Worm (Caenorhabditis elegans): Measurements from ENCODE around the gene F22B7.9.
A peak's percentile ranks its signal among the peaks of the same experiment; 100 is the strongest.

Gene F22B7.9

ce11 chrIII:8668717-8669116 lies 15.0 kb upstream of the F22B7.9 start:
- TF ChIP-seq lin-32 (GFP tag; optimal IDR thresholded peaks at IDR 0.05) (no peak), hlh-1 (tag; optimal IDR thresholded peaks at IDR 0.05) (peak; percentile 4), bed-3 (GFP tag; optimal IDR thresholded peaks at IDR 0.05) (no peak), zip-8 (tag; optimal IDR thresholded peaks at IDR 0.05) (no peak), ceh-39 (tag; optimal IDR thresholded peaks at IDR 0.05) (no peak), M03D4.4 (tag; optimal IDR thresholded peaks at IDR 0.05) (no peak), pha-4 (tag; optimal IDR thresholded peaks at IDR 0.05) (no peak), lsy-2 (tag; optimal IDR thresholded peaks at IDR 0.05) (no peak), ces-1 (GFP tag; optimal IDR thresholded peaks at IDR 0.05) (no peak), unc-62 (GFP tag; optimal IDR thresholded peaks at IDR 0.05) (peak; percentile 63), cnd-1 (tag; optimal IDR thresholded peaks at IDR 0.05) (no peak)

- no peak for TF ChIP-seq lin-13 (tag; optimal IDR thresholded peaks at IDR 0.05)
- no peak for TF ChIP-seq drap-1 (GFP tag; optimal IDR thresholded peaks at IDR 0.05)
These were observed 13.7 kb upstream of the F22B7.9 start, which contains the start of gene dpy-19 for ce11 chrIII:8667382-8667781. dpy-19 (minus strand) TSS chrIII:8667482.

- TF ChIP-seq ham-2 (GFP tag; optimal IDR thresholded peaks at IDR 0.05) (no peak), nhr-237 (tag; optimal IDR thresholded peaks at IDR 0.05) (no peak), cnd-1 (tag; optimal IDR thresholded peaks at IDR 0.05) (no peak), tbx-8 (GFP tag; optimal IDR thresholded peaks at IDR 0.05) (no peak), snpc-4 (tag; optimal IDR thresholded peaks at IDR 0.05) (no peak), mep-1 (tag; optimal IDR thresholded peaks at IDR 0.05) (no peak)
These were observed 11.2 kb upstream of the F22B7.9 start, which contains the start of gene F22B7.1 for ce11 chrIII:8664897-8665388. F22B7.1 (plus strand) TSS chrIII:8665338.

- TF ChIP-seq zip-8 (tag; optimal IDR thresholded peaks at IDR 0.05), result no peak
- TF ChIP-seq unc-39 (tag; optimal IDR thresholded peaks at IDR 0.05), result no peak
- no peak for TF ChIP-seq ceh-39 (tag; optimal IDR thresholded peaks at IDR 0.05)
- no peak for TF ChIP-seq pha-4 (tag; optimal IDR thresholded peaks at IDR 0.05)
- no peak for TF ChIP-seq snpc-4 (tag; optimal IDR thresholded peaks at IDR 0.05)
- no peak for TF ChIP-seq mep-1 (tag; optimal IDR thresholded peaks at IDR 0.05)
These were observed 9.4 kb upstream of the F22B7.9 start for ce11 chrIII:8663143-8663542.

- TF ChIP-seq unc-120 (tag; optimal IDR thresholded peaks at IDR 0.05; ENCODE audit: poor library complexity, severe bottlenecking), result peak; percentile 59
- no peak for TF ChIP-seq nhr-2 (tag; optimal IDR thresholded peaks at IDR 0.05)
- TF ChIP-seq sem-2 (GFP tag; optimal IDR thresholded peaks at IDR 0.05), result no peak
- no peak for TF ChIP-seq ceh-39 (tag; optimal IDR thresholded peaks at IDR 0.05)
- peak; percentile 97 for TF ChIP-seq unc-62 (GFP tag; optimal IDR thresholded peaks at IDR 0.05)
- peak; percentile 21 for TF ChIP-seq elt-3 (tag; optimal IDR thresholded peaks at IDR 0.05)
- peak; percentile 46 for TF ChIP-seq mep-1 (tag; optimal IDR thresholded peaks at IDR 0.05)
- no peak for TF ChIP-seq ceh-43 (GFP tag; optimal IDR thresholded peaks at IDR 0.05)
- no peak for TF ChIP-seq nhr-12 (tag; optimal IDR thresholded peaks at IDR 0.05)
- peak; percentile 38 for TF ChIP-seq hlh-1 (tag; optimal IDR thresholded peaks at IDR 0.05)
- TF ChIP-seq blmp-1 (tag; optimal IDR thresholded peaks at IDR 0.05), result no peak
- peak; percentile 48 for TF ChIP-seq ces-1 (GFP tag; optimal IDR thresholded peaks at IDR 0.05)
- no peak for TF ChIP-seq snpc-4 (tag; optimal IDR thresholded peaks at IDR 0.05)
- no peak for TF ChIP-seq pha-4 (tag; optimal IDR thresholded peaks at IDR 0.05)
- TF ChIP-seq tbx-8 (GFP tag; optimal IDR thresholded peaks at IDR 0.05), result no peak
- no peak for TF ChIP-seq bed-3 (GFP tag; optimal IDR thresholded peaks at IDR 0.05)
- TF ChIP-seq nhr-237 (tag; optimal IDR thresholded peaks at IDR 0.05), result peak; percentile 43
- no peak for TF ChIP-seq ham-2 (GFP tag; optimal IDR thresholded peaks at IDR 0.05)
- TF ChIP-seq flh-1 (GFP tag; optimal IDR thresholded peaks at IDR 0.05), result no peak
- TF ChIP-seq mab-5 (tag; optimal IDR thresholded peaks at IDR 0.05), result no peak
- no peak for TF ChIP-seq sptf-1 (tag; optimal IDR thresholded peaks at IDR 0.05)
These were observed 4.6 kb upstream of the F22B7.9 start for ce11 chrIII:8658367-8658761.

- TF ChIP-seq nhr-12 (tag; optimal IDR thresholded peaks at IDR 0.05) (no peak), elt-3 (tag; optimal IDR thresholded peaks at IDR 0.05) (no peak), cnd-1 (tag; optimal IDR thresholded peaks at IDR 0.05) (no peak), mls-2 (tag; optimal IDR thresholded peaks at IDR 0.05) (no peak), pha-4 (tag; optimal IDR thresholded peaks at IDR 0.05) (no peak), hlh-1 (tag; optimal IDR thresholded peaks at IDR 0.05) (no peak), ceh-43 (GFP tag; optimal IDR thresholded peaks at IDR 0.05) (no peak), lin-13 (tag; optimal IDR thresholded peaks at IDR 0.05) (no peak), mep-1 (tag; optimal IDR thresholded peaks at IDR 0.05) (no peak), ces-1 (GFP tag; optimal IDR thresholded peaks at IDR 0.05) (no peak), lsy-2 (tag; optimal IDR thresholded peaks at IDR 0.05) (no peak), sptf-1 (tag; optimal IDR thresholded peaks at IDR 0.05) (no peak), unc-120 (tag; optimal IDR thresholded peaks at IDR 0.05; ENCODE audit: poor library complexity, severe bottlenecking) (no peak), M03D4.4 (tag; optimal IDR thresholded peaks at IDR 0.05) (no peak), ceh-39 (tag; optimal IDR thresholded peaks at IDR 0.05) (no peak)
These were observed 4.1 kb upstream of the F22B7.9 start for ce11 chrIII:8657676-8658366.

Measured in whole organism, mixed stage, embryonic.